Worm (Caenorhabditis elegans) whole organism, L4 larva: ENCODE results near the gene F45H10.2.

ENCODE experiments used
- aly-2 ChIP-seq: sonication (generic microtip); optimal IDR thresholded peaks from 2 replicates; lab custom pipeline; 2018; ENCODE audit warnings: missing biosample characterization, missing genetic modification characterization
- egl-43 ChIP-seq: fragments of 200-800 bp; sonication (Bioruptor generic); IDR thresholded peaks from 2 replicates; pipeline ENCODE4 v1.3.6; 2022; ENCODE audit warnings: missing genetic modification reagents, missing genetic modification characterization, missing compliant biosample characterization
- zag-1 ChIP-seq: fragments of 150-350 bp; optimal IDR thresholded peaks from 2 replicates; lab custom pipeline; 2014; ENCODE audit warnings: missing biosample characterization, missing genetic modification characterization

ce11 chrII:13479424-13479823 is 13.4 kb downstream of the F45H10.2 start:
- TF ChIP-seq zag-1 (tag; lab: Kevin White, UChicago) (no peak), aly-2 (tag; lab: Kevin White, UChicago) (no peak), egl-43 (no peak)
